Fruit fly (Drosophila melanogaster): ENCODE data around the gene Gal.

The Gal gene

dm6 chr2L:5979957-5980861, 26.4 kb downstream of the Gal start:
- TF ChIP-seq Blimp-1 (GFP tag; optimal IDR thresholded peaks at IDR 0.05) (no peak), CG6792 (GFP tag; optimal IDR thresholded peaks at IDR 0.05) (peak; percentile 14), CG6854 (GFP tag; optimal IDR thresholded peaks at IDR 0.05) (peak; percentile 77), vri (GFP tag; optimal IDR thresholded peaks at IDR 0.05) (peak; percentile 70), Eip93F (GFP tag; optimal IDR thresholded peaks at IDR 0.05) (no peak), CG11294 (GFP tag; IDR thresholded peaks at IDR 0.05) (no peak), ss (GFP tag; optimal IDR thresholded peaks at IDR 0.05) (peak; percentile 48 to 67), fd85E (GFP tag; optimal IDR thresholded peaks at IDR 0.05) (peak; percentile 9), achi (GFP tag; optimal IDR thresholded peaks at IDR 0.05) (peak; percentile 11), eg (GFP tag; IDR thresholded peaks at IDR 0.05) (no peak), topi (GFP tag; optimal IDR thresholded peaks at IDR 0.05) (no peak), CG6276 (GFP tag; optimal IDR thresholded peaks at IDR 0.05) (peak; percentile 29), Sox102F (GFP tag; optimal IDR thresholded peaks at IDR 0.05) (peak; percentile 45), Gug (GFP tag; IDR thresholded peaks at IDR 0.05) (no peak), Smox (GFP tag; optimal IDR thresholded peaks at IDR 0.05) (peak; percentile 6), CG4318 (GFP tag; optimal IDR thresholded peaks at IDR 0.05) (no peak), CG10669 (GFP tag; optimal IDR thresholded peaks at IDR 0.05) (no peak), CG6808 (GFP tag; optimal IDR thresholded peaks at IDR 0.05) (peak; percentile 61), Hr38 (GFP tag; optimal IDR thresholded peaks at IDR 0.05) (no peak), Ets96B (tag; optimal IDR thresholded peaks at IDR 0.05) (no peak), dsx (GFP tag; optimal IDR thresholded peaks at IDR 0.05; ENCODE audit: poor library complexity, severe bottlenecking) (peak; percentile 52), CG15336 (GFP tag; IDR thresholded peaks at IDR 0.05) (no peak), CG9139 (GFP tag; optimal IDR thresholded peaks at IDR 0.05) (peak; percentile 77), Sox14 (GFP tag; optimal IDR thresholded peaks at IDR 0.05) (peak; percentile 56), Met (GFP tag; optimal IDR thresholded peaks at IDR 0.05) (peak; percentile 54), CG31627 (GFP tag; optimal IDR thresholded peaks at IDR 0.05) (no peak), Lpt (GFP tag; optimal IDR thresholded peaks at IDR 0.05) (no peak), CG11762 (GFP tag; optimal IDR thresholded peaks at IDR 0.05; ENCODE audit: insufficient read depth) (no peak), CG16779 (tag; optimal IDR thresholded peaks at IDR 0.05) (peak; percentile 63), salr (GFP tag; optimal IDR thresholded peaks at IDR 0.05) (no peak), net (GFP tag; optimal IDR thresholded peaks at IDR 0.05) (peak; percentile 55), CG8319 (GFP tag; optimal IDR thresholded peaks at IDR 0.05) (no peak), svp (GFP tag) (peak; percentile 81), esn (GFP tag; optimal IDR thresholded peaks at IDR 0.05) (peak; percentile 49), Eip75B (GFP tag; optimal IDR thresholded peaks at IDR 0.05) (peak; percentile 41), CG8632 (GFP tag; optimal IDR thresholded peaks at IDR 0.05) (peak; percentile 31), CG3032 (tag; optimal IDR thresholded peaks at IDR 0.05) (peak; percentile 3), OdsH (GFP tag; optimal IDR thresholded peaks at IDR 0.05) (no peak), fd59A (GFP tag; optimal IDR thresholded peaks at IDR 0.05) (no peak), Eip78C (GFP tag) (peak; percentile 76), CG1621 (tag; optimal IDR thresholded peaks at IDR 0.05) (peak; percentile 45), CG3919 (GFP tag; optimal IDR thresholded peaks at IDR 0.05) (peak; percentile 52), CG11902 (GFP tag; optimal IDR thresholded peaks at IDR 0.05) (no peak)
